Fruit fly (Drosophila melanogaster) Kc167 (cell line): ENCODE measurements around the gene Ets97D.

ENCODE experiments used
- Myc ChIP-seq: fragments of >200 bp; optimal IDR thresholded peaks from 2 replicates; lab custom pipeline; 2017; ENCODE audit warnings: missing external identifiers
- Sin3A ChIP-seq: fragments of >200 bp; optimal IDR thresholded peaks from 2 replicates; lab custom pipeline; 2018; ENCODE audit warnings: missing external identifiers
- h ChIP-seq: fragments of >200 bp; optimal IDR thresholded peaks from 3 replicates; lab custom pipeline; 2018; ENCODE audit warnings: missing external identifiers
- insv ChIP-seq: fragments of >200 bp; optimal IDR thresholded peaks from 3 replicates; lab custom pipeline; 2018; ENCODE audit warnings: missing external identifiers
- psq ChIP-seq: fragments of >200 bp; optimal IDR thresholded peaks from 2 replicates; lab custom pipeline; 2017; ENCODE audit warnings: missing external identifiers
- ttk ChIP-seq: sonication (Bioruptor generic); optimal IDR thresholded peaks from 2 replicates; lab custom pipeline; 2017; ENCODE audit warnings: missing external identifiers

Gene Ets97D

DNA sequence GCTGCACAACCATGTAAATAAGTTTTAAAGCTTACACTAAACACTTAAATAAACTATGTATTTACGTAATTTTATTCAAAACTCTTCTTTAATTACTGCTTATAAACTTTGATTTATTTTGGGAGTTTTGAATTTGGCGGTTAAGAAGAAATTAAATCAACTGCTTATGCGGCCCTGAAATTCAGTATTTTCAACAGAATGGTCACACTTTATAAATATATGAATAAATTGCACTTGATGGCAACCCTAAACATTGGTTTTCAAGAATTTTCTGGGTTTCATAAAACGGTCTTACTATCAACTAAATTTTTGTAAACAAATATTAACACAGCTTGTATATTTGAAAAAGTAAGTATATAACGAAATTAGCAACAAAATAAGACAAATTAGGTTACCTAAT is 32.5 kb upstream of the Ets97D start, which contains the start of gene CG14252:
Gene CG14252 (plus strand): TSS at position 302 of the 400 bp plus-strand sequence.
- TF ChIP-seq psq: no peak
- no peak for TF ChIP-seq Sin3A (lab: Kevin White, UChicago)
- TF ChIP-seq h: no peak
- TF ChIP-seq Myc (lab: Kevin White, UChicago): no peak
- no peak for TF ChIP-seq insv (lab: Kevin White, UChicago)
- no peak for TF ChIP-seq ttk (lab: Kevin White, UChicago)

DNA sequence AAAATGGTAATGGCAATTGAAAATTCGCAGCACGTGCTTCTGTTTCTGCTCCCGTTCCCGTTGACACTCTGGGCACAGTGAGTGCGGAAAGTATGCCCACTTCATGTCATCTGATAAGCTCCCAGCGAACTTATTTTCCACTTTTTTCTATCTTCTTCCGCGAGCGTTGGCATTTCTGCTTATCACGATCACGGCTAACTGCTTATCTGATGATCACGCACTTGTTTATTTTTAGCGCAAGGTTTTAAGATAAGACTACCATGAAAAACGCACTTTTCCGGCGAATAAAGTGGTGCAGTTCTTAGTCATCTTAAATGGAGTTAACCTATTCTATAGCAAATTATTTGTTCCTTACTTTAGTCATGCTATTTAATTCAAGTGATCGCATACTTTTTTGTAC is 24.7 kb upstream of the Ets97D start:
- no peak for TF ChIP-seq Sin3A (lab: Kevin White, UChicago)

DNA sequence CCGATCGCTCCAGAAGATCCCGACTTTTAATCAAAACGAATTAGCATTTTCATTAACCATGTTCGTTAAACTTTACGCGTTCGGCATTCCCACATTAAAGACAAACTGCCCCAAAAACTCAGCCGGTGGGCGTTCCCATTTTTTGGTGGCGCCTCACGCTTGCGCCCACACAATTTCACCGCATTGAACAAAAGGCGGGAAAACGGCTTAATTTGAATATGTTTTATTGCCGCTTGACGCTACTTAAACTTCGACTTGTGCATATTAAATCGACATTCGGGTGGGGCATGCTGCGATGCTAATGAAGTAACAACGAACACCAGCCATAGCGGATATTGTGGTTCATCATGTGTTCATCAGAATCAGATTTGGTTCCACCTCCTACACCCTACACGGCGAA is 23.8 kb upstream of the Ets97D start:
- no peak for TF ChIP-seq Sin3A (lab: Kevin White, UChicago)
- TF ChIP-seq Myc (lab: Kevin White, UChicago): no peak
- no peak for TF ChIP-seq ttk (lab: Kevin White, UChicago)
- TF ChIP-seq psq: no peak
- TF ChIP-seq h: no peak
- TF ChIP-seq insv (lab: Kevin White, UChicago): no peak

DNA sequence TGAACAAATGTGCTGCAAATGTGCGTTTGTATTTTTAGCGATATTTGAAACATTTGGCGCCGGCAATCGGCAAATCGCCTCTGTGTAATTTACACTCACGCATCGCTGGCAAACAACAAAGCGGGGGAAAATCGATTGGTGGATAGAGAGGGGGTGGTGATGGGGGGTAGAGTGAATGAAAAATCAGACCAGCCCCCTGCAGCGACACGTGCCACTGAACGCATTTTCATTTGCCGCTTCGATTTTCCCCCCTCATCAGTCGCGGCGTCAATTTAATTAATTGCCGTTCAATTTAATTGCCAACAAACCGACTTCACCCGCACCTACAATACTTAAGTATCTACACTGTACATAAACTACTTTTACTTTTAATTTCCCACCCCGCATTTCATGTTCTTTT is 22.7 kb upstream of the Ets97D start:
- TF ChIP-seq Sin3A (lab: Kevin White, UChicago) (no peak), psq (no peak), h (no peak), insv (lab: Kevin White, UChicago) (no peak), Myc (lab: Kevin White, UChicago) (no peak), ttk (lab: Kevin White, UChicago) (no peak)

DNA sequence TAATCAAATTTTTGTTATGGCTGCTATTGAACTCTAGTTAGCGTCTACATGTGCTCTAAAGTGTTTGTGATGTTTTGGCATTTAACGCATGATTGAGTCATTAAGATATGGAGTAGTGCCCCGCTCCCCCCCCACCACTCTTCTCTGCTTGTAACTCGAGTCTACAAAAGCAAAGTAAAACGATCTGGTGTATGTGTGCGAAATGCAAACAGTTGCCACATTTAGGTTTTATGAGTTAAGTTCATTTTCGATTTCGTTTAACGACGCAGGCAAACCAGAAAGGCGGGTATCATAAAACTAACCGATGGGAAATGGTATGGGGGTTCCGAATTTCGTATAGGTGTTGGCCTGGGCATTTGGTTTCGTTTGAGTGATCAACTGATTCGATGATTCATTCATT is 21.8 kb upstream of the Ets97D start:
- TF ChIP-seq Sin3A (lab: Kevin White, UChicago): no peak
- no peak for TF ChIP-seq psq
- no peak for TF ChIP-seq Myc (lab: Kevin White, UChicago)
- TF ChIP-seq insv (lab: Kevin White, UChicago): no peak
- TF ChIP-seq h: no peak
- no peak for TF ChIP-seq ttk (lab: Kevin White, UChicago)

DNA sequence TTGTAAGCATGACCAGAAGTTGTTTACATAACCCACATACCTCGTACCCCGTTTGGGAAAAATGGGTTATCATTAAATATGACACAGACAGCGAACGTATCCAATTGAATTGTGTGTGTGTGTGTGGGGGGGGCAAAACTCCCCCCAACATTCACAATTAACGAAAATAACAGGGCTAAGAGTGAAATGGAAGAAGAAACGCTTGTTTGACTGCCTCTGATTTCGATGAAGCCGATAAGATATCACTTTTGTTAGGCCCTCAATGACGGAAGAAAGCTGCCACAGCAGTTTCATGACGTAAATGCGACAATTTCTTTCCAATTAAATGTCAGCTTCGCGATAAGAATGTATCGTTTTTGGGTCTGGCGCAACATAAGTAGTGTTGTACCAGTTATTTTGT is 21.2 kb upstream of the Ets97D start:
- TF ChIP-seq h (no peak), psq (no peak), ttk (lab: Kevin White, UChicago) (no peak), insv (lab: Kevin White, UChicago) (no peak), Myc (lab: Kevin White, UChicago) (no peak), Sin3A (lab: Kevin White, UChicago) (no peak)

DNA sequence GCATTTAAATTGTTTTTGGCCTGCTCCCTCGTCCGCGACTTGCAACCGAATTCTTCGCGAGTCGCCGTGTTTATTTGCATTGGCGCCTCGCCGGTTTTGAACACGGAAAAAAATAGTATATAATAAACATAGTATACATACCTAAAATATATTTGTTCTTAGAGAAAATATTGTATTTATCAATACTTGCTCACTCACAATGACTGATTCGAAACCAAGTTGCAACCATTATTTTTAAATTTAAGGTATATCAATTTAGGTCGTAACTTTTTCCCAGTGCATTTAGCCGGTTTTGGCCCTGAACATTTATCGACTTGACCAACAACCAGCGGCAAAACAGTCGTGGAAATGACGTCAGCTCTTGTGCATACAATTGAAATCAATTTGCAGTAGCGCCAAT is 15.7 kb upstream of the Ets97D start:
- no peak for TF ChIP-seq insv (lab: Kevin White, UChicago)
- TF ChIP-seq Myc (lab: Kevin White, UChicago): no peak
- no peak for TF ChIP-seq h
- no peak for TF ChIP-seq ttk (lab: Kevin White, UChicago)
- no peak for TF ChIP-seq psq

DNA sequence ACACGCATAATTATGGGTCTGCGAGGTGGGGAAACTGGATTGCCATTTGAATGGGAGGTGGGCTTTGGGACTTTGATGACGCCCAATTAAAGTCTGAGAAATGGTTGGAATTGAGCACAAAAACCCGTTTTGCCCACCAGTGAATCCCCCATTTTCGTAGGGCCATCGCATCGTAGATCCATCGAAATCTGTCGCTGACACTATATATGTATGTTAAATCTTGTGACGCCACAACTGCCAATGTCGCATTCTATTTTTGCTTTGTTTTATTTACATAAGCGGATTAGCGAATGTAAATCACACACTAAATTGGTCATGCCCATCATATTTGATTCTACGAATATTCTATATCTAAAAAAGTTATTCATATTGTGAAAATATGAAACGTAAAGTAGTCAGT is 13.8 kb upstream of the Ets97D start:
- TF ChIP-seq h (no peak), ttk (lab: Kevin White, UChicago) (no peak), insv (lab: Kevin White, UChicago) (no peak), psq (no peak), Sin3A (lab: Kevin White, UChicago) (no peak), Myc (lab: Kevin White, UChicago) (no peak)

DNA sequence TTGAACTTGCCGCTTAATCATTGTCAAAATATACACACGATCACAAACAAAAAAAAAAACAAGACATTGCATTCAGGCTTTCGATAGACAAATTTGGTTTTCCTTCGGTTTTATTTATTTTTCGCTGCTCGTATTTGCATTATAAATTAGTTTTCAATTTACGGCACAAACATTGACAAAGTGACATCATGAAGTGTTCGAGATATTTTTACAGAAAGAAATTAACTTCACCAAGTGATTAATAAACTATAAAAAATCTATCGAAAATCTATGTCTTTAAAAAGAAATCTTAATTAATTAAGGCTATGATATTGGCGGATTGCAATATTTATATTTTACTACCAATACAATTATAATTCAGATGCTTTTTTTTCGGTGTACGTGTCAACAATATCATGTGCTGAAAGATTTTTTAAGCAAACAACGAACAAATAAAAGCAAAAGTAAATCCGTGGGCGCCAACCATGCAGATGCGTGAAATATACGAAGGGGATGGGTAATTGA is 11.2 kb upstream of the Ets97D start:
- TF ChIP-seq insv (lab: Kevin White, UChicago) (no peak), Myc (lab: Kevin White, UChicago) (no peak), Sin3A (lab: Kevin White, UChicago) (no peak), psq (no peak), h (no peak), ttk (lab: Kevin White, UChicago) (no peak)

DNA sequence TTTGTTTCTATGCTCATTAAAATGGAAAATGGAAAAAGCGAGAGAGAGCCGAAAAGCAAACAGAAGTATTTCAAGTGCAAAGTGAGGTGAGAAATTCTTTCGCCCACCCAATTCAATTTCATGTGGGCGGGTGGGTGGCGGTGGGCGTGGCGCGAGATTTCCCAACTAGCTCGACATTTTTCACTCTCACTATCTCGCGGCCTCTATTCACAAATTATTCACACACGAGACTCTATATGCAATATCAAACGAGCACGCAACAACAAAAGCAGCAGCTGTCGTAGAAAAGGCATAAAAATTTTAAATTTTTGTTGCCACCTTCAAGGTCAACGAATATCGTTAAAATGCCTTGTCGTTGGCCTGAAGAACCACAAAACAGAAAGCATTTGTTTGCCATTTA is 6.2 kb upstream of the Ets97D start:
- no peak for TF ChIP-seq insv (lab: Kevin White, UChicago)
- no peak for TF ChIP-seq h

DNA sequence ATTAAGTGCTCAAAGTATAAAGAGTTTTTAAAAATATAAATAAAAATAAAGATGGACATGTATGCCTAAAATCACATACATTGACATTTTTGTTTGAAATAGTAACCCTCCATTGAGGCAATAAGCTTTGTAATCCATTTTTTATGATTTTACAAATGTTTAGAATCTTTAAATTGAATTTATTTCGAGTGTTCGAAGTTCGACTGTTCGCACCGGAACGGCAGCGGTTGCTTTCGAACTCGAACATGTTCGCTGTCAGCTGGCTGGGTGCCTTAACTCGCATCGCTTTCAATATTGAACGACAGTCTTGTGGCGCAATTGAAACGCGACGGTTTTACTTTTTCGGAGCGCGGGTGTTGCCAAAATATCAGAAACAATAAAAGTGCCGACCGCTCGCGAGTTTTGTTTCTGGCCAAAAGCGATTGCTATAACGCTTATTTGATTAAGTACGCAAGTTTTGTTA is 2.8 kb upstream of the Ets97D start, which contains the start of gene CG46339:
Gene CG46339 (plus strand): TSS at position 299 of the 463 bp plus-strand sequence.
- TF ChIP-seq Myc (lab: Kevin White, UChicago) (no peak), h (no peak), ttk (lab: Kevin White, UChicago) (no peak), psq (no peak), insv (lab: Kevin White, UChicago) (no peak), Sin3A (lab: Kevin White, UChicago) (no peak)

DNA sequence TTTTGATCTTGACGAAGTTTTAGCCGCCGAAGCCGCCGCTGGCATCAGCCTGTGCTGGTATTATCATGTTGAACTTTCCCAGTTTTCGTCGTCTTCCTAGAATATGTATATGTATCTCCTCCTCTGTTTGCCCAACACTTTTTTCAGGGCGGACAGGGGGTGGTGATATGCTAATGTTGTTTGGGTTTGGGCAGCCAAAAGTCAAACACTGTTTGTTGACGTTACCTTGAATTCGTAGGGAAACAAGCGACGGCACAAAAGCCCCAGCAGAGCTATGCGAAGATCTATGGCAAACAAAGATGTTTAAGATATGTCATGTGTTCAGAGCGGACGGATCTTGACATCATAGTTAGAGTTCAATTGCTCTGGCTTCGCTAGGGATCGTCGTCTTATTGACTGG is 3.9 kb downstream of the Ets97D start:
- TF ChIP-seq insv (lab: Kevin White, UChicago) (no peak), ttk (lab: Kevin White, UChicago) (no peak), psq (no peak), Myc (lab: Kevin White, UChicago) (no peak), Sin3A (lab: Kevin White, UChicago) (no peak), h (no peak)

DNA sequence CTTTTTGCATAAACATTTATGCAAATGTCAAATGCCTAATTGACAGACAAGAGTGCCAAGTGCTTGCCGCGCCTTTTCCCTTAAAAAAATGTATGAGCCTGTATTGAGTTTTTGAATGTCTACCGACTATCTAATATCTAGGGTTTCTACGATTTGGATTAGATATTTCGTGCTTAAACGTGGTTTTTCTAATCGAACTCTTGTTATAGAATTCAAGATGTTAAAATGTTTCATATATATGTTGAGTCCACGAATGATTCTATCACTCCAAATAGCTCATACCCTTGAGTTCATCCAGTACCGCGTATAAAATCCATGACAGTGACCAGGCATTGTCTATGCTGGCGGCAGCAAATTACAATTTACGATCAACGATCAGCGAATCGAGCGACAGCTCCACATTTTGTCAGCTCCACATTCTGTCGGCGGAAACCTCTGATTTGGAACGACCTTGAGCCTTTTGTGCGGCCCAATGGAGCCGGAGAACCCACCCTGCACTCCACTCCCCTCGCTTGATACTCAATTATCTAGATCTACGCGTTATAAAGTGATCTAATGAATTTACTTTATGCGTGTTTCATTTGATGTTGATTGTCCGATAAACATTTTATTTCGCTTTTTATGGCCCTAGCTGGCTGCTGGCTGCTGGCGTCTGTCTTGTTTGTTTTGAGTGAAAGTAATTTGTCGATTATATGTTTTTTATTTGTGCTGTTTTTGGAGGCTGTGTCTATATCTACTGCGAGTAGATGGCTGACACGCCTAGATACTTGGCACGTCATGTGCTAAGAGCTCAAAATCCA is 5.8 kb downstream of the Ets97D start:
- TF ChIP-seq Sin3A (lab: Kevin White, UChicago) (no peak), psq (no peak), h (no peak), Myc (lab: Kevin White, UChicago) (no peak), insv (lab: Kevin White, UChicago) (no peak), ttk (lab: Kevin White, UChicago) (no peak)
